Fruit fly (Drosophila melanogaster) whole organism, embryonic: Measurements from ENCODE around the gene CG14082.
A peak's percentile ranks its signal among the peaks of the same experiment; 100 is the strongest.

ENCODE experiments used
- Asciz ChIP-seq: fragments of 200-800 bp; sonication (Bioruptor generic); optimal IDR thresholded peaks from 2 replicates; lab custom pipeline; 2017; ENCODE audit warnings: missing biosample characterization, mild to moderate bottlenecking, missing genetic modification characterization, missing genetic modification reagents
- BtbVII ChIP-seq: fragments of 200-800 bp; sonication (Bioruptor generic); optimal IDR thresholded peaks from 3 replicates; lab custom pipeline; 2017; ENCODE audit warnings: missing biosample characterization, mild to moderate bottlenecking, missing genetic modification characterization
- CG10274 ChIP-seq: fragments of 200-800 bp; sonication (Bioruptor generic); optimal IDR thresholded peaks from 3 replicates; lab custom pipeline; 2017; ENCODE audit warnings: missing biosample characterization, mild to moderate bottlenecking, missing genetic modification characterization
- CG11560 ChIP-seq: fragments of 200-800 bp; sonication (Bioruptor generic); IDR thresholded peaks from 3 replicates; pipeline ENCODE4 v1.3.6; 2022; ENCODE audit warnings: missing biosample characterization, missing genetic modification characterization
- CG13424 ChIP-seq: fragments of 200-800 bp; sonication (Bioruptor generic); optimal IDR thresholded peaks from 2 replicates; lab custom pipeline; 2019; ENCODE audit warnings: missing biosample characterization, mild to moderate bottlenecking, missing genetic modification characterization, moderate library complexity
- CG14710 ChIP-seq: fragments of 200-800 bp; sonication (Bioruptor generic); optimal IDR thresholded peaks from 3 replicates; lab custom pipeline; 2019; ENCODE audit warnings: missing biosample characterization, mild to moderate bottlenecking, missing genetic modification characterization, moderate library complexity
- CG15011 ChIP-seq: fragments of 200-800 bp; sonication (Bioruptor generic); optimal IDR thresholded peaks from 3 replicates; lab custom pipeline; 2018; ENCODE audit warnings: missing biosample characterization, mild to moderate bottlenecking, missing genetic modification characterization
- CG1602 ChIP-seq: fragments of 200-800 bp; sonication (Bioruptor generic); optimal IDR thresholded peaks from 3 replicates; lab custom pipeline; 2016; ENCODE audit warnings: missing biosample characterization, missing genetic modification characterization
- CG17568 ChIP-seq: fragments of 200-800 bp; sonication (Bioruptor generic); optimal IDR thresholded peaks from 2 replicates; lab custom pipeline; 2018; ENCODE audit warnings: missing biosample characterization, mild to moderate bottlenecking, missing genetic modification characterization, moderate library complexity
- CG17802 ChIP-seq: fragments of 200-800 bp; sonication (Bioruptor generic); optimal IDR thresholded peaks from 2 replicates; lab custom pipeline; 2018; ENCODE audit warnings: missing biosample characterization, mild to moderate bottlenecking, missing genetic modification characterization, moderate library complexity
- CG2116 ChIP-seq: fragments of 200-800 bp; sonication (Bioruptor generic); optimal IDR thresholded peaks from 3 replicates; lab custom pipeline; 2018; ENCODE audit warnings: missing biosample characterization, mild to moderate bottlenecking, missing genetic modification characterization
- CG3407 ChIP-seq: fragments of 200-800 bp; sonication (Bioruptor generic); optimal IDR thresholded peaks from 2 replicates; lab custom pipeline; 2018; ENCODE audit warnings: missing biosample characterization, mild to moderate bottlenecking, missing genetic modification characterization
- CG3847 ChIP-seq: fragments of 200-800 bp; sonication (Bioruptor generic); IDR thresholded peaks from 2 replicates; pipeline ENCODE4 v1.3.6; 2022; ENCODE audit warnings: missing biosample characterization, missing genetic modification characterization
- CG4854 ChIP-seq: fragments of 200-800 bp; sonication (Bioruptor generic); optimal IDR thresholded peaks from 2 replicates; lab custom pipeline; 2016; ENCODE audit warnings: missing biosample characterization, missing genetic modification characterization, inconsistent platforms
- CG9727 ChIP-seq: fragments of 200-800 bp; sonication (Bioruptor generic); optimal IDR thresholded peaks from 3 replicates; lab custom pipeline; 2017; ENCODE audit warnings: missing biosample characterization, mild to moderate bottlenecking, missing genetic modification characterization
- Camta ChIP-seq: fragments of 200-800 bp; sonication (Bioruptor generic); optimal IDR thresholded peaks from 2 replicates; lab custom pipeline; 2016; ENCODE audit warnings: missing biosample characterization, missing genetic modification characterization
- D19B ChIP-seq: fragments of 200-800 bp; sonication (Bioruptor generic); optimal IDR thresholded peaks from 2 replicates; lab custom pipeline; 2017; ENCODE audit warnings: missing biosample characterization, mild to moderate bottlenecking, missing genetic modification characterization
- Dfd ChIP-seq, 2 experiments: fragments of >200 bp; optimal IDR thresholded peaks; 2 replicates each; lab custom pipeline; 2017; ENCODE audit warnings: missing biosample characterization in 2 of 2, missing genetic modification characterization in 2 of 2
- Fer1 ChIP-seq: fragments of 200-800 bp; sonication (Bioruptor generic); optimal IDR thresholded peaks from 2 replicates; lab custom pipeline; 2017; ENCODE audit warnings: missing biosample characterization, mild to moderate bottlenecking, missing genetic modification characterization
- GATAe ChIP-seq: fragments of 200-800 bp; sonication (Bioruptor generic); conservative IDR thresholded peaks from 2 replicates; pipeline ENCODE4 v1.3.6; 2022; ENCODE audit warnings: missing biosample characterization, missing genetic modification characterization
- Hmx ChIP-seq: fragments of 200-800 bp; sonication (Bioruptor generic); optimal IDR thresholded peaks from 2 replicates; lab custom pipeline; 2016; ENCODE audit warnings: missing biosample characterization, missing genetic modification characterization
- Hr78 ChIP-seq, 2 experiments: fragments of 200-800 bp in 1 of 2; fragments of >200 bp in 1 of 2; sonication (Bioruptor generic) in 1 of 2; optimal IDR thresholded peaks; 2 replicates each; lab custom pipeline; 2017 to 2019; ENCODE audit warnings: missing biosample characterization in 2 of 2, missing genetic modification characterization in 2 of 2, mild to moderate bottlenecking in 1 of 2, moderate library complexity in 1 of 2
- Jarid2 ChIP-seq: fragments of 200-800 bp; sonication (Bioruptor generic); optimal IDR thresholded peaks from 3 replicates; lab custom pipeline; 2017; ENCODE audit warnings: mild to moderate bottlenecking, missing biosample characterization, missing genetic modification reagents, missing genetic modification characterization
- NK7.1 ChIP-seq: fragments of 200-800 bp; sonication (Bioruptor generic); optimal IDR thresholded peaks from 3 replicates; lab custom pipeline; 2016; ENCODE audit warnings: missing biosample characterization, missing genetic modification characterization
- NfI ChIP-seq: fragments of 200-800 bp; sonication (Bioruptor generic); optimal IDR thresholded peaks from 3 replicates; lab custom pipeline; 2018; ENCODE audit warnings: missing biosample characterization, mild to moderate bottlenecking, missing genetic modification characterization, moderate library complexity
- Pdp1 ChIP-seq, 2 experiments: fragments of 200-800 bp; sonication (Bioruptor generic); optimal IDR thresholded peaks; 3 replicates each; lab custom pipeline; 2016; ENCODE audit warnings: missing biosample characterization in 2 of 2, missing genetic modification characterization in 2 of 2, mild to moderate bottlenecking in 1 of 2, moderate library complexity in 1 of 2
- Ravus ChIP-seq: fragments of 200-800 bp; sonication (Bioruptor generic); IDR thresholded peaks from 2 replicates; pipeline ENCODE4 v1.3.6; 2022; ENCODE audit warnings: missing biosample characterization, missing genetic modification characterization
- Scr ChIP-seq: fragments of 200-800 bp; sonication (Bioruptor generic); IDR thresholded peaks from 2 replicates; pipeline ENCODE4 v1.3.6; 2022; ENCODE audit warnings: missing biosample characterization, missing genetic modification characterization; ENCODE audit not compliant: partially characterized antibody
- Sox100B ChIP-seq: fragments of 200-800 bp; sonication (Bioruptor generic); optimal IDR thresholded peaks from 3 replicates; lab custom pipeline; 2018; ENCODE audit warnings: missing biosample characterization, mild to moderate bottlenecking, missing genetic modification characterization
- Sry-β ChIP-seq: fragments of 200-800 bp; sonication (Bioruptor generic); optimal IDR thresholded peaks from 2 replicates; lab custom pipeline; 2018; ENCODE audit warnings: missing biosample characterization, mild to moderate bottlenecking, missing genetic modification characterization, moderate library complexity
- Stat92E ChIP-seq, 3 experiments: fragments of >200 bp in 2 of 3; fragments of 200-800 bp in 1 of 3; sonication (Bioruptor generic) in 1 of 3; optimal IDR thresholded peaks; 2 replicates each; lab custom pipeline; 2017 to 2019; ENCODE audit warnings: missing biosample characterization in 3 of 3, missing genetic modification characterization in 3 of 3, mild to moderate bottlenecking in 1 of 3, moderate library complexity in 1 of 3
- TFAM ChIP-seq: fragments of 200-800 bp; sonication (Bioruptor generic); optimal IDR thresholded peaks from 2 replicates; lab custom pipeline; 2017; ENCODE audit warnings: missing biosample characterization, missing genetic modification characterization, inconsistent platforms
- ac ChIP-seq: fragments of 200-800 bp; sonication (Bioruptor generic); optimal IDR thresholded peaks from 3 replicates; lab custom pipeline; 2017; ENCODE audit warnings: missing biosample characterization, mild to moderate bottlenecking, missing genetic modification characterization
- ara ChIP-seq: fragments of 200-800 bp; sonication (Bioruptor generic); IDR thresholded peaks from 2 replicates; pipeline ENCODE4 v1.3.6; 2022; ENCODE audit warnings: missing biosample characterization, missing genetic modification characterization
- bab2 ChIP-seq: fragments of 200-800 bp; sonication (Bioruptor generic); optimal IDR thresholded peaks from 2 replicates; lab custom pipeline; 2016; ENCODE audit warnings: missing biosample characterization, missing genetic modification characterization
- cato ChIP-seq: fragments of 200-800 bp; sonication (Bioruptor generic); optimal IDR thresholded peaks from 2 replicates; lab custom pipeline; 2016; ENCODE audit warnings: missing biosample characterization, missing genetic modification characterization, borderline replicate concordance
- caup ChIP-seq: fragments of 200-800 bp; sonication (Bioruptor generic); optimal IDR thresholded peaks from 3 replicates; lab custom pipeline; 2017; ENCODE audit warnings: missing biosample characterization, mild to moderate bottlenecking, missing genetic modification characterization, moderate library complexity; ENCODE audit not compliant: severe bottlenecking
- hbn ChIP-seq: fragments of 200-800 bp; sonication (Bioruptor generic); IDR thresholded peaks from 2 replicates; pipeline ENCODE4 v1.3.6; 2022; ENCODE audit warnings: missing biosample characterization, missing genetic modification characterization; ENCODE audit not compliant: partially characterized antibody
- kah ChIP-seq: fragments of 200-800 bp; sonication (Bioruptor generic); optimal IDR thresholded peaks from 2 replicates; lab custom pipeline; 2018; ENCODE audit warnings: missing biosample characterization, mild to moderate bottlenecking, missing genetic modification characterization
- lilli ChIP-seq: fragments of 200-800 bp; sonication (Bioruptor generic); optimal IDR thresholded peaks from 3 replicates; lab custom pipeline; 2016; ENCODE audit warnings: missing biosample characterization, missing genetic modification characterization
- luna ChIP-seq: fragments of 200-800 bp; sonication (Bioruptor generic); optimal IDR thresholded peaks from 2 replicates; lab custom pipeline; 2016; ENCODE audit warnings: missing biosample characterization, missing genetic modification characterization
- maf-S ChIP-seq: fragments of 200-800 bp; sonication (Bioruptor generic); optimal IDR thresholded peaks from 2 replicates; lab custom pipeline; 2016; ENCODE audit warnings: missing biosample characterization, missing genetic modification characterization
- pzg ChIP-seq: fragments of 200-800 bp; sonication (Bioruptor generic); optimal IDR thresholded peaks from 3 replicates; lab custom pipeline; 2018; ENCODE audit warnings: missing biosample characterization, mild to moderate bottlenecking, missing genetic modification characterization, moderate library complexity
- schlank ChIP-seq: fragments of 200-800 bp; sonication (Bioruptor generic); optimal IDR thresholded peaks from 2 replicates; lab custom pipeline; 2018; ENCODE audit warnings: missing biosample characterization, mild to moderate bottlenecking, missing genetic modification characterization
- scrt ChIP-seq: fragments of 200-800 bp; sonication (Bioruptor generic); optimal IDR thresholded peaks from 2 replicates; lab custom pipeline; 2018; ENCODE audit warnings: missing biosample characterization, mild to moderate bottlenecking, missing genetic modification characterization, moderate library complexity
- twi ChIP-seq: fragments of 200-800 bp; optimal IDR thresholded peaks from 2 replicates; lab custom pipeline; 2019; ENCODE audit warnings: missing biosample characterization, mild to moderate bottlenecking, missing genetic modification characterization, moderate library complexity
- unpg ChIP-seq: fragments of 200-800 bp; sonication (Bioruptor generic); optimal IDR thresholded peaks from 3 replicates; lab custom pipeline; 2018; ENCODE audit warnings: missing biosample characterization, mild to moderate bottlenecking, missing genetic modification characterization, moderate library complexity
- wdn ChIP-seq: fragments of 200-800 bp; sonication (Bioruptor generic); IDR thresholded peaks from 2 replicates; pipeline ENCODE4 v1.3.6; 2022; ENCODE audit warnings: missing biosample characterization, missing genetic modification characterization

The CG14082 gene

dm6 chr3L:19168717-19169436 lies 30.1 kb upstream of the CG14082 start (continued):
- TF ChIP-seq Scr (GFP tag; lab: Robert Waterston, UW) (no peak), NfI (no peak), bab2 (GFP tag; lab: Kevin White, UChicago) (no peak), CG10274 (peak; percentile 30), Pdp1 (GFP tag; optimal IDR thresholded peaks at IDR 0.05; lab: Kevin White, UChicago) (peak in 1 of 2 experiments; percentile 49), Hr78 (GFP tag; optimal IDR thresholded peaks at IDR 0.05; lab: Kevin White, UChicago) (peak in 1 of 2 experiments; percentile 83), CG15011 (no peak), Stat92E (GFP tag; optimal IDR thresholded peaks at IDR 0.05; lab: Kevin White, UChicago) (no peak), CG13424 (tag; lab: Kevin White, UChicago) (peak; percentile 5), Camta (no peak), CG1602 (no peak), schlank (tag; lab: Kevin White, UChicago) (no peak), CG3407 (GFP tag; lab: Kevin White, UChicago) (peak; percentile 16), kah (GFP tag; lab: Kevin White, UChicago) (no peak), D19B (GFP tag; lab: Kevin White, UChicago) (no peak), GATAe (GFP tag; lab: Robert Waterston, UW) (peak; percentile 94), ac (GFP tag; lab: Kevin White, UChicago) (no peak), Hmx (no peak), caup (peak; percentile 71), CG3847 (no peak), luna (no peak), ara (GFP tag; lab: Robert Waterston, UW) (0 out of 2 replicates have a peak, but pooled peaks have one; percentile 18), TFAM (GFP tag; lab: Kevin White, UChicago) (no peak), Dfd (GFP tag; optimal IDR thresholded peaks at IDR 0.05; lab: Kevin White, UChicago) (no peak), Sry-β (GFP tag; lab: Kevin White, UChicago) (no peak), unpg (no peak), BtbVII (GFP tag; lab: Kevin White, UChicago) (peak; percentile 28), CG9727 (GFP tag; lab: Kevin White, UChicago) (peak; percentile 10), Jarid2 (GFP tag; lab: Kevin White, UChicago) (no peak), CG2116 (GFP tag; lab: Kevin White, UChicago) (no peak), CG11560 (tag; lab: Robert Waterston, UW) (no peak), cato (GFP tag; lab: Kevin White, UChicago) (no peak), lilli (GFP tag; lab: Kevin White, UChicago) (no peak), maf-S (GFP tag; lab: Kevin White, UChicago) (no peak), scrt (peak; percentile 29), Sox100B (GFP tag; lab: Kevin White, UChicago) (no peak), CG17802 (no peak), pzg (GFP tag; lab: Kevin White, UChicago) (no peak), hbn (GFP tag; lab: Robert Waterston, UW) (no peak), NK7.1 (GFP tag; lab: Kevin White, UChicago) (no peak), twi (peak; percentile 9), wdn (GFP tag; lab: Robert Waterston, UW) (no peak), Ravus (GFP tag; lab: Robert Waterston, UW) (no peak), CG14710 (no peak), CG4854 (GFP tag; lab: Kevin White, UChicago) (no peak), CG17568 (GFP tag; lab: Kevin White, UChicago) (peak; percentile 27), Fer1 (GFP tag; lab: Kevin White, UChicago) (peak; percentile 38), Asciz (GFP tag; lab: Kevin White, UChicago) (peak; percentile 12)
